Fruit fly (Drosophila melanogaster) whole organism, wandering third instar larva: ENCODE measurements around the gene Ir7d.

ENCODE experiments used
- Abd-B ChIP-seq: fragments of >200 bp; optimal IDR thresholded peaks from 2 replicates; lab custom pipeline; 2017; ENCODE audit warnings: missing biosample characterization, missing genetic modification characterization
- CG32264 ChIP-seq: fragments of 200-800 bp; sonication (Bioruptor generic); optimal IDR thresholded peaks from 2 replicates; lab custom pipeline; 2016; ENCODE audit warnings: missing biosample characterization, missing genetic modification characterization
- CG9705 ChIP-seq: fragments of 200-800 bp; sonication (Bioruptor generic); optimal IDR thresholded peaks from 2 replicates; lab custom pipeline; 2018; ENCODE audit warnings: missing biosample characterization, mild to moderate bottlenecking, missing genetic modification characterization
- CrebA ChIP-seq: fragments of 200-800 bp; sonication (Bioruptor generic); optimal IDR thresholded peaks from 2 replicates; lab custom pipeline; 2016; ENCODE audit warnings: missing biosample characterization, mild to moderate bottlenecking, missing genetic modification characterization, borderline replicate concordance
- Dfd ChIP-seq: fragments of >200 bp; optimal IDR thresholded peaks from 2 replicates; lab custom pipeline; 2017; ENCODE audit warnings: missing biosample characterization, missing genetic modification characterization
- Dif ChIP-seq: fragments of 200-275, 200-300 bp; sonication (Bioruptor generic); optimal IDR thresholded peaks from 2 replicates; lab custom pipeline; 2018; ENCODE audit warnings: missing biosample characterization, missing genetic modification characterization; ENCODE audit not compliant: partially characterized antibody
- GATAd ChIP-seq: sonication (Bioruptor generic); optimal IDR thresholded peaks from 2 replicates; lab custom pipeline; 2016; ENCODE audit warnings: missing biosample characterization, missing genetic modification characterization
- HLH106 ChIP-seq: fragments of 200-800 bp; optimal IDR thresholded peaks from 3 replicates; lab custom pipeline; 2019; ENCODE audit warnings: missing biosample characterization, mild to moderate bottlenecking, missing genetic modification characterization, moderate library complexity
- Hnf4 ChIP-seq: fragments of 200-800 bp; sonication (Bioruptor generic); optimal IDR thresholded peaks from 2 replicates; lab custom pipeline; 2016; ENCODE audit warnings: missing biosample characterization, mild to moderate bottlenecking, missing genetic modification characterization
- Hr78 ChIP-seq: fragments of >200 bp; optimal IDR thresholded peaks from 2 replicates; lab custom pipeline; 2017; ENCODE audit warnings: missing biosample characterization, missing genetic modification characterization
- Hr83 ChIP-seq: fragments of 200-300 bp; sonication (Bioruptor generic); optimal IDR thresholded peaks from 2 replicates; lab custom pipeline; 2016; ENCODE audit warnings: missing biosample characterization, mild to moderate bottlenecking, missing genetic modification characterization, moderate library complexity; ENCODE audit not compliant: poor library complexity, severe bottlenecking
- Jra ChIP-seq: sonication (Bioruptor generic); optimal IDR thresholded peaks from 2 replicates; lab custom pipeline; 2016; ENCODE audit warnings: missing biosample characterization, missing genetic modification characterization
- Mio ChIP-seq: sonication (Bioruptor generic); optimal IDR thresholded peaks from 2 replicates; lab custom pipeline; 2016; ENCODE audit warnings: missing biosample characterization, missing genetic modification characterization
- Myc ChIP-seq: fragments of >200 bp; optimal IDR thresholded peaks from 2 replicates; lab custom pipeline; 2017
- N ChIP-seq: fragments of >200 bp; optimal IDR thresholded peaks from 2 replicates; lab custom pipeline; 2018; ENCODE audit warnings: missing biosample characterization, missing external identifiers, missing genetic modification characterization
- OdsH ChIP-seq: fragments of 200-800 bp; sonication (Bioruptor generic); optimal IDR thresholded peaks from 2 replicates; lab custom pipeline; 2016; ENCODE audit warnings: missing biosample characterization, mild to moderate bottlenecking, missing genetic modification characterization
- Sp1 ChIP-seq: fragments of 200-800 bp; sonication (Bioruptor generic); optimal IDR thresholded peaks from 3 replicates; lab custom pipeline; 2019; ENCODE audit warnings: missing biosample characterization, mild to moderate bottlenecking, missing genetic modification characterization, moderate library complexity
- br ChIP-seq: fragments of 200-800 bp; sonication (Bioruptor generic); optimal IDR thresholded peaks from 2 replicates; lab custom pipeline; 2016; ENCODE audit warnings: missing biosample characterization, missing genetic modification characterization
- dl ChIP-seq, 2 experiments: fragments of 175-275, 200-275 bp in 1 of 2; fragments of 200-275 bp in 1 of 2; sonication (Bioruptor generic); optimal IDR thresholded peaks; lab custom pipeline; 2018; ENCODE audit warnings: mild to moderate bottlenecking in 2 of 2, missing biosample characterization in 2 of 2, missing genetic modification characterization in 2 of 2, moderate library complexity in 2 of 2; ENCODE audit not compliant: partially characterized antibody in 2 of 2, insufficient read depth in 1 of 2
- dmrt93B ChIP-seq: fragments of 200-800 bp; sonication (Bioruptor generic); optimal IDR thresholded peaks from 2 replicates; lab custom pipeline; 2018; ENCODE audit warnings: missing biosample characterization, mild to moderate bottlenecking, missing genetic modification characterization
- dsf ChIP-seq: sonication (Bioruptor generic); optimal IDR thresholded peaks from 2 replicates; lab custom pipeline; 2016; ENCODE audit warnings: missing biosample characterization, missing genetic modification characterization, borderline replicate concordance
- ey ChIP-seq: fragments of 200-800 bp; sonication (Bioruptor generic); optimal IDR thresholded peaks from 2 replicates; lab custom pipeline; 2016; ENCODE audit warnings: missing biosample characterization, missing genetic modification characterization
- foxo ChIP-seq, 2 experiments: fragments of 200-800 bp; sonication (Bioruptor generic); optimal IDR thresholded peaks; 2 replicates in 1 of 2; 3 replicates in 1 of 2; lab custom pipeline; 2016 to 2017; ENCODE audit warnings: missing biosample characterization in 2 of 2, missing genetic modification characterization in 2 of 2
- fru ChIP-seq: fragments of 200-800 bp; sonication (Bioruptor generic); optimal IDR thresholded peaks from 3 replicates; lab custom pipeline; 2016; ENCODE audit warnings: missing biosample characterization, mild to moderate bottlenecking, missing genetic modification characterization
- h ChIP-seq: fragments of 200-800 bp; sonication (Bioruptor generic); optimal IDR thresholded peaks from 3 replicates; lab custom pipeline; 2016; ENCODE audit warnings: missing biosample characterization, mild to moderate bottlenecking, missing genetic modification characterization
- jim ChIP-seq: fragments of 175-275, 200-325 bp; sonication (Bioruptor generic); optimal IDR thresholded peaks from 2 replicates; lab custom pipeline; 2016; ENCODE audit warnings: missing biosample characterization, mild to moderate bottlenecking, missing genetic modification characterization
- lola ChIP-seq: fragments of >200 bp; optimal IDR thresholded peaks from 2 replicates; lab custom pipeline; 2017; ENCODE audit warnings: missing biosample characterization, missing genetic modification characterization
- pan ChIP-seq: fragments of >200 bp; optimal IDR thresholded peaks from 2 replicates; lab custom pipeline; 2017
- psq ChIP-seq: fragments of 200-800 bp; sonication (Bioruptor generic); optimal IDR thresholded peaks from 3 replicates; lab custom pipeline; 2017; ENCODE audit warnings: missing biosample characterization, mild to moderate bottlenecking, missing genetic modification characterization, moderate library complexity
- rgr ChIP-seq: fragments of 200-800 bp; sonication (Bioruptor generic); optimal IDR thresholded peaks from 3 replicates; lab custom pipeline; 2016; ENCODE audit warnings: missing biosample characterization, mild to moderate bottlenecking, missing genetic modification characterization
- sage ChIP-seq: fragments of 200-800 bp; sonication (Bioruptor generic); optimal IDR thresholded peaks from 2 replicates; lab custom pipeline; 2016; ENCODE audit warnings: missing biosample characterization, mild to moderate bottlenecking, missing genetic modification characterization
- sv ChIP-seq: fragments of 200-800 bp; sonication (Bioruptor generic); optimal IDR thresholded peaks from 3 replicates; lab custom pipeline; 2016; ENCODE audit warnings: missing biosample characterization, missing genetic modification characterization
- tai ChIP-seq: sonication (Bioruptor generic); optimal IDR thresholded peaks from 2 replicates; lab custom pipeline; 2016; ENCODE audit warnings: missing biosample characterization, missing genetic modification characterization
- woc ChIP-seq: sonication (Bioruptor generic); optimal IDR thresholded peaks from 2 replicates; lab custom pipeline; 2016; ENCODE audit warnings: missing biosample characterization, mild to moderate bottlenecking, missing genetic modification characterization

Gene Ir7d

dm6 chrX:7891596-7892538, 13.2 kb upstream of the Ir7d start, which contains the start of gene Nek2:
Gene Nek2, minus strand, starts transcription at chrX:7891646.
- TF ChIP-seq pan, result no peak
- no peak for TF ChIP-seq sv (GFP tag; lab: Kevin White, UChicago)
- TF ChIP-seq tai (GFP tag; lab: Kevin White, UChicago), result no peak
- peak; percentile 51 for TF ChIP-seq HLH106 (tag; lab: Kevin White, UChicago)
- TF ChIP-seq Sp1 (GFP tag; lab: Kevin White, UChicago), result peak; percentile 49
- TF ChIP-seq Mio (GFP tag; lab: Kevin White, UChicago), result no peak
- no peak for TF ChIP-seq dsf (GFP tag; lab: Kevin White, UChicago)
- peak; percentile 23 for TF ChIP-seq psq (GFP tag; lab: Kevin White, UChicago)
- TF ChIP-seq Hr78 (GFP tag; lab: Kevin White, UChicago), result no peak
- TF ChIP-seq jim (GFP tag; lab: Kevin White, UChicago), result no peak
- TF ChIP-seq foxo (GFP tag; optimal IDR thresholded peaks at IDR 0.05; lab: Kevin White, UChicago), result peak in 1 of 2 experiments; percentile 37
- peak; percentile 75 for TF ChIP-seq woc (GFP tag; lab: Kevin White, UChicago)
- peak; percentile 76 for TF ChIP-seq Myc (lab: Kevin White, UChicago)
- TF ChIP-seq Dfd (GFP tag; lab: Kevin White, UChicago), result no peak
- no peak for TF ChIP-seq Hnf4
- no peak for TF ChIP-seq Abd-B (GFP tag; lab: Kevin White, UChicago)
- TF ChIP-seq Hr83 (GFP tag; lab: Kevin White, UChicago), result no peak
- peak; percentile 13 to 46 for TF ChIP-seq dl (GFP tag; optimal IDR thresholded peaks at IDR 0.05; lab: Kevin White, UChicago; ENCODE audit: insufficient read depth in 1 of 2, partially characterized antibody in 2 of 2)
- TF ChIP-seq h, result peak; percentile 24
- peak; percentile 42 for TF ChIP-seq OdsH
- TF ChIP-seq CrebA (GFP tag; lab: Kevin White, UChicago), result no peak
- peak; percentile 15 for TF ChIP-seq fru (GFP tag; lab: Kevin White, UChicago)
- no peak for TF ChIP-seq Dif (GFP tag; lab: Kevin White, UChicago)
- TF ChIP-seq CG9705 (GFP tag; lab: Kevin White, UChicago), result no peak
- no peak for TF ChIP-seq N (GFP tag; lab: Kevin White, UChicago)

- TF ChIP-seq lola (GFP tag; lab: Kevin White, UChicago), result no peak
- no peak for TF ChIP-seq Myc (lab: Kevin White, UChicago)
- TF ChIP-seq Mio (GFP tag; lab: Kevin White, UChicago), result peak; percentile 19
- TF ChIP-seq Sp1 (GFP tag; lab: Kevin White, UChicago), result peak; percentile 53
- peak; percentile 58 for TF ChIP-seq woc (GFP tag; lab: Kevin White, UChicago)
- TF ChIP-seq fru (GFP tag; lab: Kevin White, UChicago), result peak; percentile 87
- peak; percentile 89 for TF ChIP-seq rgr (GFP tag; lab: Kevin White, UChicago)
- peak; percentile 58 for TF ChIP-seq dsf (GFP tag; lab: Kevin White, UChicago)
- TF ChIP-seq psq (GFP tag; lab: Kevin White, UChicago), result peak; percentile 80
- peak; percentile 83 for TF ChIP-seq ey
- TF ChIP-seq foxo (GFP tag; optimal IDR thresholded peaks at IDR 0.05; lab: Kevin White, UChicago), result peak in 1 of 2 experiments; percentile 90
- TF ChIP-seq br, result peak; percentile 83
- peak; percentile 34 for TF ChIP-seq sv (GFP tag; lab: Kevin White, UChicago)
- TF ChIP-seq Abd-B (GFP tag; lab: Kevin White, UChicago), result no peak
- peak; percentile 86 for TF ChIP-seq Jra
- TF ChIP-seq HLH106 (tag; lab: Kevin White, UChicago), result peak; percentile 69
- TF ChIP-seq sage, result peak; percentile 77
- TF ChIP-seq GATAd, result peak; percentile 52
- TF ChIP-seq CG32264, result peak; percentile 59
- no peak for TF ChIP-seq jim (GFP tag; lab: Kevin White, UChicago)
- no peak for TF ChIP-seq N (GFP tag; lab: Kevin White, UChicago)
- no peak for TF ChIP-seq pan
- TF ChIP-seq OdsH, result peak; percentile 81
- TF ChIP-seq Hr83 (GFP tag; lab: Kevin White, UChicago), result peak; percentile 39
- peak; percentile 89 for TF ChIP-seq h
- peak; percentile 91 for TF ChIP-seq Hnf4
- TF ChIP-seq dmrt93B (GFP tag; lab: Kevin White, UChicago), result peak; percentile 35
- peak; percentile 11 for TF ChIP-seq CG9705 (GFP tag; lab: Kevin White, UChicago)
Measured at dm6 chrX:7888386-7889024, 9.9 kb upstream of the Ir7d start, which contains the start of gene Acat1. Gene Acat1, minus strand, starts transcription at chrX:7888785.
